Fruit fly (Drosophila melanogaster) whole organism, wandering third instar larva: ENCODE results near the gene FucTA.

Experiments used
- CG32264 ChIP-seq: fragments of 200-800 bp; sonication (Bioruptor generic); optimal IDR thresholded peaks from 2 replicates; lab custom pipeline; 2016; ENCODE audit warnings: missing biosample characterization, missing genetic modification characterization
- CG9705 ChIP-seq: fragments of 200-800 bp; sonication (Bioruptor generic); optimal IDR thresholded peaks from 2 replicates; lab custom pipeline; 2018; ENCODE audit warnings: missing biosample characterization, mild to moderate bottlenecking, missing genetic modification characterization
- Myc ChIP-seq: fragments of >200 bp; optimal IDR thresholded peaks from 2 replicates; lab custom pipeline; 2017
- N ChIP-seq: fragments of >200 bp; optimal IDR thresholded peaks from 2 replicates; lab custom pipeline; 2018; ENCODE audit warnings: missing biosample characterization, missing external identifiers, missing genetic modification characterization
- OdsH ChIP-seq: fragments of 200-800 bp; sonication (Bioruptor generic); optimal IDR thresholded peaks from 2 replicates; lab custom pipeline; 2016; ENCODE audit warnings: missing biosample characterization, mild to moderate bottlenecking, missing genetic modification characterization
- Rel ChIP-seq, 2 experiments: fragments of 200-800 bp; sonication (Bioruptor generic) in 1 of 2; optimal IDR thresholded peaks; 2 replicates in 1 of 2; 3 replicates in 1 of 2; lab custom pipeline; 2016 to 2019; ENCODE audit warnings: mild to moderate bottlenecking in 2 of 2, missing biosample characterization in 2 of 2, missing genetic modification characterization in 2 of 2, moderate library complexity in 1 of 2
- Vsx2 ChIP-seq: fragments of 200-300, 225-300 bp; sonication (Bioruptor generic); optimal IDR thresholded peaks from 2 replicates; lab custom pipeline; 2018; ENCODE audit warnings: missing biosample characterization, missing genetic modification characterization; ENCODE audit not compliant: partially characterized antibody
- dl ChIP-seq, 2 experiments: fragments of 175-275, 200-275 bp in 1 of 2; fragments of 200-275 bp in 1 of 2; sonication (Bioruptor generic); optimal IDR thresholded peaks; lab custom pipeline; 2018; ENCODE audit warnings: mild to moderate bottlenecking in 2 of 2, missing biosample characterization in 2 of 2, missing genetic modification characterization in 2 of 2, moderate library complexity in 2 of 2; ENCODE audit not compliant: partially characterized antibody in 2 of 2, insufficient read depth in 1 of 2
- dmrt93B ChIP-seq: fragments of 200-800 bp; sonication (Bioruptor generic); optimal IDR thresholded peaks from 2 replicates; lab custom pipeline; 2018; ENCODE audit warnings: missing biosample characterization, mild to moderate bottlenecking, missing genetic modification characterization
- fru ChIP-seq: fragments of 200-800 bp; sonication (Bioruptor generic); optimal IDR thresholded peaks from 3 replicates; lab custom pipeline; 2016; ENCODE audit warnings: missing biosample characterization, mild to moderate bottlenecking, missing genetic modification characterization
- psq ChIP-seq: fragments of 200-800 bp; sonication (Bioruptor generic); optimal IDR thresholded peaks from 3 replicates; lab custom pipeline; 2017; ENCODE audit warnings: missing biosample characterization, mild to moderate bottlenecking, missing genetic modification characterization, moderate library complexity
- usp ChIP-seq: fragments of >200 bp; optimal IDR thresholded peaks from 2 replicates; lab custom pipeline; 2017; ENCODE audit warnings: missing biosample characterization, missing genetic modification characterization

DNA sequence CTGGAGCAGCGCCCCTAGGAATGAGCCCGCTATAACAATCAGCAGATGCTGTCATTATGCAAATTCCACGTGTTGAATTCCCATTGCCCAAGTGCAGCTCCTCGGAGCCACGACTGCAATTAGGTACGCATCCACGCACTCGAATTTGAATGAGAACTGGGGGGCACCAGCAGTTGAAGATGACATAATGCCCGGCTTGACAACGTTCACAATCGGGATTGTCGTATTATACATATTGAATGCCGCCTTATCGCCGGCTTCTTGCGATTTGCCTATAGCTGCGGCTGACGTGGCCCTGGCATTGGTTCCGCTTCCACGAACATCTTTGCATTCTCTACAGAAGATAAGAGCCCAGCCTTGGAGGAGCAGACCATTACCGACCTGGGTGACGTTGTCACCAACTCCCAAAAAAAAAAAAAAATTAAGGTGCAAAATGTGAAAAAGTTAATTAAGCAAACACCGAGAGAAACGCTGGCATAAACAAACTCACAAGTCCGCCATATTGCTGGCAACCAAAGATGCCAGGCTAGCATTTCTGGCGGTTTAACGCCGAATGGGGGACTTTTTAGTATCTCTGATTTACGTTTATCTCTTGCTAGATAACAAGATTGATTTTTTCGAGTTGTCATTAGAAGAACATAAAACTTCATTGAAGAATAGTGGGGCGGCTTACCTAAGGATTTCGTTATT, 6.5 kb upstream of the FucTA start:
- no peak for TF ChIP-seq Vsx2 (GFP tag; lab: Kevin White, UChicago)
- TF ChIP-seq N (GFP tag; lab: Kevin White, UChicago): no peak
- no peak for TF ChIP-seq CG32264 (GFP tag; lab: Kevin White, UChicago)
- no peak for TF ChIP-seq psq
- no peak for TF ChIP-seq Myc
- no peak for TF ChIP-seq fru (GFP tag; lab: Kevin White, UChicago)
- TF ChIP-seq usp (GFP tag; lab: Kevin White, UChicago): no peak
- no peak for TF ChIP-seq Rel (GFP tag; optimal IDR thresholded peaks at IDR 0.05; lab: Kevin White, UChicago)
- TF ChIP-seq Rel (tag; optimal IDR thresholded peaks at IDR 0.05; lab: Kevin White, UChicago): peak; percentile 28
- no peak for TF ChIP-seq dmrt93B
- no peak for TF ChIP-seq dl (GFP tag; optimal IDR thresholded peaks at IDR 0.05; lab: Kevin White, UChicago; ENCODE audit: insufficient read depth in 1 of 2, partially characterized antibody in 2 of 2)
- TF ChIP-seq OdsH: no peak
- no peak for TF ChIP-seq CG9705 (GFP tag; lab: Kevin White, UChicago)
